Fruit fly (Drosophila melanogaster) whole organism: ENCODE measurements around the gene Gyc89Da.
A peak's percentile ranks its signal among the peaks of the same experiment; 100 is the strongest.

Experiments
- CG8478 ChIP-seq: fragments of >200 bp; optimal IDR thresholded peaks from 2 replicates; lab custom pipeline; 2018; ENCODE audit warnings: inconsistent platforms
- Dll ChIP-seq: fragments of >200 bp; optimal IDR thresholded peaks from 2 replicates; lab custom pipeline; 2017
- EcR ChIP-seq, 2 experiments: fragments of >200 bp; optimal IDR thresholded peaks; 2 replicates each; lab custom pipeline; 2017; ENCODE audit warnings: missing biosample characterization in 2 of 2, missing genetic modification characterization in 2 of 2, missing genetic modification reagents in 2 of 2
- pan ChIP-seq: fragments of >200 bp; optimal IDR thresholded peaks from 2 replicates; lab custom pipeline; 2017
- psq ChIP-seq: fragments of >200 bp; optimal IDR thresholded peaks from 2 replicates; lab custom pipeline; 2017
- usp ChIP-seq: fragments of >200 bp; optimal IDR thresholded peaks from 2 replicates; lab custom pipeline; 2017; ENCODE audit warnings: missing biosample characterization, missing genetic modification characterization, mixed read lengths

Gyc89Da gene

DNA sequence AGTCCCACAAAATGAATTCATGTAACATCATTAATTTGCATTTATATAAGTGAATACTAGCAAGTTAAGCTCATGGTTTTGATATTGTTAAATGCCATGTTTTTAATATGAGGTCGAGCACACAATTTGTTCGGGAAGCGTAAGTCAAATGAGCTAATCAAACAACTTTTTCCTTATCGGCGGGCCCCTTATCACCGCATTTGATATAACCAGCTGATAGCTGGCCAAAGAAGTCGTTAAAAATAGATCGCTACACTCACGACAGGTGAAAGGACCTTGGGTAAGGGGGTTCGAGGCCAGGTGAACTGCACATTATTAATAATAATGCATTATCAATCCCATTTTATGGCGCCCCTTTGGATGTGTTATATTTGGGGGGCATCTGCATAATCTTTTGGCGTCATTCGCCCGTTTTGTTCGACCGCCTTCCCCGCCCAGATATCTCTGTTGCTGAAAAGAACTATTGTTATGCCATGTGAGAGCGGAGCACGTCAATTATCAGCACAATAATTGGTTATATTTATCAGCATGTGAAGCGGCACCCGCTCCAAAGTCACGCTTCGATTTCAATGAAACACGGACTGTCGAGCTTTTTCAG, 24.9 kb upstream of the Gyc89Da start:
- TF ChIP-seq CG8478 (no peak), Dll (lab: Kevin White, UChicago) (no peak), psq (lab: Kevin White, UChicago) (no peak), pan (lab: Kevin White, UChicago) (no peak), EcR (GFP tag; optimal IDR thresholded peaks at IDR 0.05; lab: Kevin White, UChicago) (no peak), usp (GFP tag; lab: Kevin White, UChicago) (no peak)

DNA sequence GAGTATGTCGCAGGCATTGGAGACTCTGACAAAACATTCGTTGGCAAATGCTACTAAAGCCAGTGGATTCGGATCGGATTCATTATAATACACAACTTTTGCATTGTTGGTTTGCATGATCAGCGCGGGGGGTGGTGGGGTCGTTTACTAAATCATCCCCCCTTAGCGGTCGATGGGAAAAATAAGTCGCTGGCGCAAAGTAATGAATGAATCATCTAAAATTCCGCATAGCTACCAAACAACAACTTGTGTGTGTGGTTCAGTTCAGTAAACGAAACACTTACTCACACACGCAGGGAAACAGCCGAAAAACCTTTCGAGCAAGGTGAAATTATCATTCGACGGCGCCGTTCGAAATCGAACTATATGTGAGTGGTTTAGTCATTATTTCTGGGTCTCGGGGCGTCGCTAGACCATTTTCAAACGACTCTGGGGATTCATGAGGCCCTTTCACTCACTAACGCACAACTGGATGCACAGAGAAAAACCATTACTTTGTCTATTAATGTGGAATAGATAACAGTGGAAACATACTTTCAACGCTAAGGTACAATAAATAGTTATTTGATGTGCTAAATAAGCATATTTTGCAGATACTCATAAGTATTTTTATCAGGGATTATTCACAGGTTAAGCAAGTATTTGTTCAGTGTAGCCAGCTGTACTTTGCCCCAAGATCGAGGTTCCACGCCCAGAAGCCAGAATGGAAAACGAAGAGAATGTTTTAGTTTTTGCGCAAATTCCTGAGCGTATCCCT, 23.8 kb upstream of the Gyc89Da start:
- no peak for TF ChIP-seq CG8478
- no peak for TF ChIP-seq Dll (lab: Kevin White, UChicago)
- no peak for TF ChIP-seq psq (lab: Kevin White, UChicago)
- no peak for TF ChIP-seq EcR (GFP tag; optimal IDR thresholded peaks at IDR 0.05; lab: Kevin White, UChicago)
- no peak for TF ChIP-seq usp (GFP tag; lab: Kevin White, UChicago)
- TF ChIP-seq pan (lab: Kevin White, UChicago) = no peak

dm6 chr3R:16449187-16449973, 23.0 kb upstream of the Gyc89Da start:
- TF ChIP-seq EcR (GFP tag; optimal IDR thresholded peaks at IDR 0.05; lab: Kevin White, UChicago) (peak in 1 of 2 experiments; percentile 34), CG8478 (no peak)

DNA sequence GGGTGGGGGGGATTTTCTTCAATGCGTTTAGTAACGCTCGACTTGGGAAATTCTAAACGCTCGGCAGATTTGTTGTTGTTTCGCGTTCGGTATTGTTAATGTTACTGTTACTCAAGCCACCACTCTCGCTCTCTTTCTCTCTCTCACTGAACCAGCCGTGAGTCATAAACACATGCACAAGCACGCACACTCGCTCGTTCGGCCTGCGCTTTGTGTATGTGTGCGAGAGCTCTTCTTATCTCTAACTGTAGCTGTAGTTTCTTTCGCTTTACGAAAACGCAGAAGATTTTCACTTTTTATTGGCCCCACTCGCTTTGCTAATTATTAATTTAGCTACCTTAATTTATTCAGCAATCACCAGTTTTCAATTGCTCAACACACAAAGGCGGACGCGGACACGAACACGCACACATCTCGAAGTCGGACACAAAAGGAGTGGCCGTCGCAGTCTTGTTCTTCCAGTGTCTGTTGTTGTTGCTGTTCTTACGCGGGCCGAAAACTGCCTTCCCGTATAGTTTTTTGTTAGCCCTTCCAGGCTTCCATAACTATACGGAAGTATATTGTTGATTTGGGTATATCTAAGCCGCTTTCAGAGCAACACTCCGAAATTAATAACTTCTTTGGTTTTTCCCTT, 19.3 kb upstream of the Gyc89Da start:
- TF ChIP-seq CG8478 (peak; percentile 53), psq (lab: Kevin White, UChicago) (no peak)

DNA sequence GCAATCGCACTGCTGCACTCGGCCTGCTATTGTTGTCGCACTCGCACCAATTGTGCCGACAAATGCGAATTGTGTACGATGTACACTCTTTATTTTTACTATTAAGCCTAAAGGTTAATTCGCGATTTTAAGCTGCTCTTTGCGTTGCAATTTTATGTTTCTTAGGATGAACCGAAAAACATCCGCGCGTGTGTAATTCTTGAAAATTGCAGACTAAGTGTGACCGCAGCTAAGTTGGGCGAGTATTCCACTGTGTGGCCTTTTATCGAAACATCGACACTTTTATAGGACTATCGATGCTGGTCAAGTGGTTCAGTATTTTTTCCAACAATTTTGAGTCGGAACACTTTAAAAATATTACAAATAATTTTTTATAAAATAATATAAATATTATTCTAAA, 18.8 kb upstream of the Gyc89Da start, which contains the start of gene Pak3:
Gene Pak3 (minus strand): TSS at position 225 of the 400 bp plus-strand sequence.
- TF ChIP-seq usp (GFP tag; lab: Kevin White, UChicago) (no peak), pan (lab: Kevin White, UChicago) (no peak), EcR (GFP tag; optimal IDR thresholded peaks at IDR 0.05; lab: Kevin White, UChicago) (no peak), CG8478 (no peak), Dll (lab: Kevin White, UChicago) (no peak), psq (lab: Kevin White, UChicago) (no peak)

DNA sequence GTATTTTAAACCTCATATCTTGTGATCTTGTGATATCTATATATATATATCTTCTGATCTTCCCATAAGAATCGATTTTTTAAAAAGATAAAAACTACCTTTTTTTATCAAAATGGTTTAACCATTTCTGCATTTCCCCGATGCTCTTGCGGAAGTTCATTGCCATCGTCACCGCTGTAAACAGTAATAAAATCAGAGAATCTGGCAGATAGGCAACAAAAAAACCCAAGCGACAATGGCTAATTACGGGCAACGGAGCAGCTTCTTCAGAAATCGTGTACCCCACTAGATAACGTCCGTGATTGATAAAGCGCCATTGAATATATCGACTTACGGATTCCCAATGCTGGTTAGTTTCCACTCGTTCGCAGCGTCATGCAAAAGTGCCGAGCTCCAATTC, 18.2 kb upstream of the Gyc89Da start, which contains the start of gene CG10405:
Gene CG10405 (plus strand): TSS at position 301 of the 400 bp plus-strand sequence.
- TF ChIP-seq EcR (GFP tag; optimal IDR thresholded peaks at IDR 0.05; lab: Kevin White, UChicago) (no peak), Dll (lab: Kevin White, UChicago) (no peak), CG8478 (no peak), usp (GFP tag; lab: Kevin White, UChicago) (no peak), pan (lab: Kevin White, UChicago) (no peak), psq (lab: Kevin White, UChicago) (no peak)

- no peak for TF ChIP-seq psq (lab: Kevin White, UChicago)
- no peak for TF ChIP-seq EcR (GFP tag; optimal IDR thresholded peaks at IDR 0.05; lab: Kevin White, UChicago)
Observed at dm6 chr3R:16455875-16456274, 16.5 kb upstream of the Gyc89Da start, which contains the start of gene CG14883. Gene CG14883 (plus strand): TSS chr3R:16456052.

DNA sequence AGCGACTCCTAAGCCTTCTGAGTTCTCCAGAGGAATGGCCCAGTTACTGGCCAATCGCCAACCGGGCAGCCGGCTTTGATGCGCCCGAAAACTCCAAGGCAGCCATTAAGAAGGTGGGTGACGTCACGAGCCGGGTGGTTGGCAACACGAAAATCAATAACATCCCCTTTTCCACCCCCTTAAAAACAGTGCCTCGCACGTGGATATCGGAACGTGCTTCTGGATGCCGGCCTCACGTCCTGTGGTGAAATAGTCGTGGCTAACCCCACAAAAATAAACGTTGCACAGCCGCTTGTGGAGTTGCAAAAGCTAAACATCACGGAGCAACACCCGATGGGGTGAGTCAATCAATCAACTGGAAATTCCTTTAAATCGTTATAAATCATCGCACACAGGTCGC, 15.8 kb upstream of the Gyc89Da start:
- TF ChIP-seq pan (lab: Kevin White, UChicago) = no peak

- TF ChIP-seq psq (lab: Kevin White, UChicago) = no peak
- no peak for TF ChIP-seq EcR (GFP tag; optimal IDR thresholded peaks at IDR 0.05; lab: Kevin White, UChicago)
- TF ChIP-seq usp (GFP tag; lab: Kevin White, UChicago) = no peak
- no peak for TF ChIP-seq pan (lab: Kevin White, UChicago)
- no peak for TF ChIP-seq CG8478
- TF ChIP-seq Dll (lab: Kevin White, UChicago) = no peak
Observed at dm6 chr3R:16468556-16468955, 3.8 kb upstream of the Gyc89Da start.

DNA sequence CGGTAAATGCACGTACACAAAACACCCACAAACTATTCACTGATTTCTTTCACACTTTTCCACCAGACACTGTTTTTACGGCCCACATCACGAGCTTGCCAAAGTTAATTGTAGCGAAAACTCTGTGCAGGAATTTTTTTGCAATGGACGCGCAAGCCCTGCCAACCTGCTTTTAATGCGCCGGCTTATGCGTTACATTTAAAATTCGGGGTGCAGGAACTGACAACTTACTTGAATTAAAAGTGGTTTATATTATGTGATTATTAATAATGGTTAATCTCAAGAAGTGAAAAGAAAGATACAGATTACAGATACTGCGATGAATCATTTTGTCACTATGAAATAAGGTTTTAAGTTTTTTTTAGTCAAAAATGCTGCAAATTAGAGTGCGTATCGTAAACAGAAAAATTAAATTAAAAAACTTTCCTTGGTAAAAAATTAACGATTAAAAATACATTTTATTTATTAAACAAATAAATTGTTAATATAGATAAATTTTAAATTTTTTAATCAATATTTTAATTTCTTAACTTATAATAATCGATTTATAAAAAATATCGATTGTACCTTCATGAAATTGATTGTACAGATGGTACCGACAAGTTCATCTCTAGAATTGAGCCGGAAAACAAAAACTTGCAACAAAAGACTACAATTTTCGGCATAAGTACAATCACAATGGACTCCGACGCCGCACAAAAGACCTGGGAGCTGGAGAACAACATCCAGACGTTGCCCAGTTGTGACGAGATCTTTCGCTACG, 2.7 kb upstream of the Gyc89Da start, which contains the start of the genes CG42232 and CSN5:
Gene CG42232 (minus strand): TSS at position 163 of the 763 bp plus-strand sequence.
Gene CSN5 (plus strand): TSS at position 599 of the 763 bp plus-strand sequence.
- no peak for TF ChIP-seq pan (lab: Kevin White, UChicago)
- TF ChIP-seq Dll (lab: Kevin White, UChicago) = no peak
- TF ChIP-seq psq (lab: Kevin White, UChicago) = no peak
- TF ChIP-seq EcR (GFP tag; optimal IDR thresholded peaks at IDR 0.05; lab: Kevin White, UChicago) = no peak
- TF ChIP-seq CG8478 = no peak
- no peak for TF ChIP-seq usp (GFP tag; lab: Kevin White, UChicago)

DNA sequence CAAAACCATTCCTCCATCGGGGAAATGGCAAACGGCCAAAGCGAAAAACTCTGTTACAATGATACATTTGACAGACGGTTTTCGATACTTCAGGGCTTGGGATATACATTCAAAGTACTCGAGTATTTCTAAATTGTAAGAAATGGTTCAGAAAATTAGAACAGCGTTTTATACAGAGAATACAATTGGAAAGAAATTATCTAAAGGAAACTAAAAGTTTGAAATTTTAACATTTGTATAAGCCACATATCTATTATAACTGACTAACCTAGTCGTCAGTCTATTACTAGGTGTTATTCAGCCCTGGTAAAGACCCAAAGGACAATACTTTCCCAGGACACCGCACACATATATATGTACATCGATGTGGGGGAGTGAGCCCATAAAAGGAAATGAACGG, 4.1 kb downstream of the Gyc89Da start:
- TF ChIP-seq Dll (lab: Kevin White, UChicago) (no peak), EcR (GFP tag; optimal IDR thresholded peaks at IDR 0.05; lab: Kevin White, UChicago) (no peak), psq (lab: Kevin White, UChicago) (no peak), usp (GFP tag; lab: Kevin White, UChicago) (no peak), pan (lab: Kevin White, UChicago) (no peak), CG8478 (no peak)
